Worm (Caenorhabditis elegans): ENCODE data around the gene C23G10.7.

The C23G10.7 gene

DNA sequence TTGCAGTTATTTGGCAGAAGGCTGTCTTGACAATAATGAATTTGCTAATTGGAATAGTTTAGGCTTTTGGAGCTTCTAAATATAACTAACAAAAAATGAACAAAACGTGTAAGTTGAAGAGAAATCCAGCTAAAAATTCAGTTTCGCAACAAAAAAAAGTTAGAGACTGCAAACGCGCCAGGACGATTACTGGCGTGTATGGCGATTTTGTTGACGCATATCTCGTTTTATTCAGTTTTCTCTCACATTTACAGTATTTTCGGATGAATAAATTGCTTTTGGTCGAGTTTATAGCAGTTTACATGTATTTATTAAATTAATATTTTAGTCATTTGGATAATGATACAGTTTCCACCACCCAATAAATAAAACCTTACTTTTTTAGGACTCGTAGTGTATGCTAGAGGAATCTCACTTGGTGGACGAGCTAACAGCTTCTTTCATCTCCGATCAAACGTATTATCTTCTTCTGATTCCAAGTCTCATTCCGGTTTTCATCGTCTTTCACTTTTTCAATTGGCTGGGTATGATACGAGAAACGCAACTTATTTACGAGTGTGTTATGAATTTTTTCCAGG is 25.1 kb downstream of the C23G10.7 start, which contains the start of the genes abcf-3 and F42A10.5 (continued):
- TF ChIP-seq efl-1 (optimal IDR thresholded peaks at IDR 0.05) (peak; percentile 72 to 81), efl-1 (GFP tag; optimal IDR thresholded peaks at IDR 0.05 in 1 of 2) (peak; percentile 77 to 98), ztf-11 (tag; optimal IDR thresholded peaks at IDR 0.05) (peak in 1 of 2 experiments; percentile 32), ces-1 (GFP tag; optimal IDR thresholded peaks at IDR 0.05) (no peak), fkh-8 (tag; optimal IDR thresholded peaks at IDR 0.05) (peak; percentile 40), nhr-12 (tag; optimal IDR thresholded peaks at IDR 0.05) (no peak), tlp-1 (tag; optimal IDR thresholded peaks at IDR 0.05) (no peak), zag-1 (tag; optimal IDR thresholded peaks at IDR 0.05) (no peak), ceh-90 (tag; optimal IDR thresholded peaks at IDR 0.05) (no peak), nhr-28 (tag; optimal IDR thresholded peaks at IDR 0.05) (no peak), mab-9 (GFP tag; IDR thresholded peaks at IDR 0.05) (no peak), fkh-4 (tag; optimal IDR thresholded peaks at IDR 0.05; ENCODE audit: borderline replicate concordance) (peak; percentile 5), nhr-47 (tag; optimal IDR thresholded peaks at IDR 0.05) (peak; percentile 76), nhr-11 (tag; optimal IDR thresholded peaks at IDR 0.05) (peak; percentile 5), elt-2 (tag; optimal IDR thresholded peaks at IDR 0.05) (peak; percentile 45), lir-3 (tag; optimal IDR thresholded peaks at IDR 0.05; ENCODE audit: poor library complexity) (no peak), ets-5 (GFP tag; IDR thresholded peaks at IDR 0.05) (no peak), C34B4.2 (tag; optimal IDR thresholded peaks at IDR 0.05) (no peak), unc-30 (tag; optimal IDR thresholded peaks at IDR 0.05) (no peak), xbp-1 (tag; optimal IDR thresholded peaks at IDR 0.05) (peak; percentile 61), nhr-20 (tag; optimal IDR thresholded peaks at IDR 0.05) (peak; percentile 71), sptf-1 (tag; optimal IDR thresholded peaks at IDR 0.05) (no peak), C16A3.4 (tag; optimal IDR thresholded peaks at IDR 0.05) (peak; percentile 66), ceh-63 (GFP tag; optimal IDR thresholded peaks at IDR 0.05) (no peak), elt-3 (tag; optimal IDR thresholded peaks at IDR 0.05) (peak in 2 of 6 experiments; percentile 46 to 78), Y116A8C.19 (tag; optimal IDR thresholded peaks at IDR 0.05; ENCODE audit: borderline replicate concordance) (no peak), mdl-1 (tag; optimal IDR thresholded peaks at IDR 0.05) (peak in 1 of 2 experiments; percentile 50), ztf-4 (tag; optimal IDR thresholded peaks at IDR 0.05) (peak; percentile 30), F16B12.6 (tag; optimal IDR thresholded peaks at IDR 0.05) (peak; percentile 65), zip-4 (GFP tag; optimal IDR thresholded peaks at IDR 0.05) (peak; percentile 21), ceh-8 (GFP tag; optimal IDR thresholded peaks at IDR 0.05) (no peak), aly-2 (tag; optimal IDR thresholded peaks at IDR 0.05) (peak; percentile 23), hlh-4 (tag; optimal IDR thresholded peaks at IDR 0.05) (no peak), mef-2 (tag; optimal IDR thresholded peaks at IDR 0.05) (no peak), lsy-2 (tag; optimal IDR thresholded peaks at IDR 0.05) (peak; percentile 81 to 89), snu-23 (GFP tag; optimal IDR thresholded peaks at IDR 0.05) (peak; percentile 78), swsn-7 (tag; optimal IDR thresholded peaks at IDR 0.05) (peak; percentile 77), rnt-1 (tag; optimal IDR thresholded peaks at IDR 0.05) (peak; percentile 83), lin-15B (tag; optimal IDR thresholded peaks at IDR 0.05) (peak; percentile 45), isw-1 (GFP tag; IDR thresholded peaks at IDR 0.05) (peak; percentile 61), nhr-237 (tag; optimal IDR thresholded peaks at IDR 0.05) (no peak), nhr-85 (tag) (peak; percentile 85), nhr-19 (GFP tag; conservative IDR thresholded peaks at IDR 0.05) (peak; percentile 73), dpl-1 (GFP tag; optimal IDR thresholded peaks at IDR 0.05) (peak; percentile 73 to 77 (median 76)), unc-62 (GFP tag; optimal IDR thresholded peaks at IDR 0.05) (no peak), fos-1 (tag; optimal IDR thresholded peaks at IDR 0.05) (peak; percentile 68), unc-130 (tag; optimal IDR thresholded peaks at IDR 0.05) (peak; percentile 76), lin-35 (GFP tag; optimal IDR thresholded peaks at IDR 0.05) (peak; percentile 73 to 85), sox-4 (tag; optimal IDR thresholded peaks at IDR 0.05) (no peak), nhr-77 (tag; optimal IDR thresholded peaks at IDR 0.05) (peak; percentile 55), hpl-2 (GFP tag; optimal IDR thresholded peaks at IDR 0.05) (peak; percentile 38), ama-1 (optimal IDR thresholded peaks at IDR 0.05) (no peak), lin-13 (GFP tag; optimal IDR thresholded peaks at IDR 0.05) (peak; percentile 60)
